Worm (Caenorhabditis elegans) whole organism, early embryonic: ENCODE measurements around the gene F07H5.7.

Source experiments
- B0310.2 ChIP-seq: sonication (generic microtip); optimal IDR thresholded peaks from 2 replicates; lab custom pipeline; 2016; ENCODE audit warnings: mild to moderate bottlenecking, missing genetic modification characterization, missing compliant biosample characterization
- F13C5.2 ChIP-seq: sonication (generic microtip); optimal IDR thresholded peaks from 2 replicates; lab custom pipeline; 2017; ENCODE audit warnings: mild to moderate bottlenecking, missing genetic modification characterization, inconsistent platforms, missing compliant biosample characterization
- aly-1 ChIP-seq: sonication (generic microtip); optimal IDR thresholded peaks from 2 replicates; lab custom pipeline; 2016; ENCODE audit warnings: missing genetic modification characterization, missing compliant biosample characterization
- ama-1 ChIP-seq: fragments of 150-350 bp; optimal IDR thresholded peaks from 2 replicates; lab custom pipeline; 2014
- ceh-13 ChIP-seq: fragments of 200-800 bp; sonication (Bioruptor generic); optimal IDR thresholded peaks from 2 replicates; lab custom pipeline; 2018; ENCODE audit warnings: mild to moderate bottlenecking, missing genetic modification characterization, missing compliant biosample characterization
- ceh-36 ChIP-seq: sonication (generic microtip); optimal IDR thresholded peaks from 2 replicates; lab custom pipeline; 2016; ENCODE audit warnings: missing genetic modification characterization, inconsistent platforms, missing compliant biosample characterization
- ets-7 ChIP-seq: sonication (generic microtip); optimal IDR thresholded peaks from 2 replicates; lab custom pipeline; 2016; ENCODE audit warnings: missing genotype, missing genetic modification characterization, missing compliant biosample characterization
- flt-1 ChIP-seq: fragments of 200-800 bp; sonication (Bioruptor generic); IDR thresholded peaks from 2 replicates; pipeline ENCODE4 v1.3.6; 2022; ENCODE audit warnings: missing genetic modification characterization, missing compliant biosample characterization
- hmbx-1 ChIP-seq: sonication (generic microtip); optimal IDR thresholded peaks from 2 replicates; lab custom pipeline; 2016; ENCODE audit warnings: mild to moderate bottlenecking, missing genetic modification characterization, missing compliant biosample characterization
- hmg-4 ChIP-seq: fragments of 200-800 bp; sonication (Bioruptor generic); optimal IDR thresholded peaks from 2 replicates; lab custom pipeline; 2018; ENCODE audit warnings: mild to moderate bottlenecking, missing genetic modification characterization, missing compliant biosample characterization
- hnd-1 ChIP-seq: sonication (generic microtip); optimal IDR thresholded peaks from 2 replicates; lab custom pipeline; 2016; ENCODE audit warnings: missing genetic modification characterization, missing compliant biosample characterization
- pes-1 ChIP-seq: fragments of 200-800 bp; sonication (Bioruptor generic); IDR thresholded peaks from 2 replicates; pipeline ENCODE4 v1.3.6; 2022; ENCODE audit warnings: missing genetic modification reagents, missing genetic modification characterization, missing compliant biosample characterization
- scrt-1 ChIP-seq: fragments of 200-800 bp; sonication (Bioruptor generic); IDR thresholded peaks from 2 replicates; pipeline ENCODE4 v1.3.6; 2022; ENCODE audit warnings: missing genetic modification characterization, missing compliant biosample characterization
- sea-1 ChIP-seq: fragments of 200-800 bp; sonication (Bioruptor generic); conservative IDR thresholded peaks from 2 replicates; pipeline ENCODE4 v1.3.6; 2022; ENCODE audit warnings: missing genetic modification characterization, missing compliant biosample characterization
- tbx-11 ChIP-seq: fragments of 200-800 bp; sonication (Bioruptor generic); IDR thresholded peaks from 2 replicates; pipeline ENCODE4 v1.3.6; 2022; ENCODE audit warnings: missing genetic modification characterization, missing compliant biosample characterization
- tbx-37 ChIP-seq: fragments of 200-800 bp; sonication (Bioruptor generic); conservative IDR thresholded peaks from 2 replicates; pipeline ENCODE4 v1.3.6; 2022; ENCODE audit warnings: missing genetic modification reagents, missing genetic modification characterization, missing compliant biosample characterization
- tra-4 ChIP-seq: sonication (generic microtip); optimal IDR thresholded peaks from 2 replicates; lab custom pipeline; 2017; ENCODE audit warnings: missing genetic modification characterization, missing compliant biosample characterization

Gene F07H5.7

DNA sequence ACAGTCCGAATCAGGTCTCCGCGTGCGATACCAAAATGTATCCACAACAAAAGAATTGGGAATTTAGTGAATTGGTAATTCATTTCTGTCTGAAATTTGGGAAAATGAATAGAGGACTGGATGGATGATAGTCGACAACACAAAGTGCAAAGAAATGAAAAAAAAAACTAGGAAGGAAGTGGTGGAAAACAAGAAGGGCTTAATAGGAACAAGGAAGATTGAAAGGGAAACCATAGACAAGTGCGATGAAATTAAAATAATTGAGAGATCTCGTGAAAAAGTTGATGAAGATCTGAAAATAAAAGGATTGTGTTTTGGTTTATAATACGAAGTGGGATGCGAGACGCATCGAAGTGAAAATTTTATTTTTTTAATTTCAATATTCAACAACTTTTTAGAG, at the start of gene F07H5.7:
Gene F07H5.7 (minus strand): TSS at position 101 of the 400 bp plus-strand sequence.
- no peak for TF ChIP-seq sea-1 (GFP tag; lab: Robert Waterston, UW)

DNA sequence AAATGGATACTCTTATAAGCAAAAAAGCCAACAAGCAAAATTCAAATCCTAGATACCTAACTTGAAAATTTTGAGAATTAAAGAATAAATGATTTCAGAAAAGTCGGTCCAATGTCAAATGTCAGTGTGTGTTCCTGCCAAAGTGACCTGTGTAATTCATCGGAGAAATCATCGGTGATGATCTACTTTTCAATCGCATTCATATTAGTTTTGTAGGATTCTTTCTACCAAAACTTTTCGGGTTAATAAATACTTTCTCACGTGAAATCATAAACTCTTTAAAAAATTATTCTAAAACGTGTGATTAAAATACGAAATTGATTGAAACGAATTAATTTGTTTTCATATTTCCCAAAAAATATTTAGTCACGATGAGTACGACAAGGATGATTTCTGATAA, 45.1 kb upstream of the F07H5.7 start, which contains the start of gene F46C5.7:
Gene F46C5.7 (plus strand): TSS at position 301 of the 400 bp plus-strand sequence.
- TF ChIP-seq scrt-1 (GFP tag; lab: Robert Waterston, UW) = no peak
- TF ChIP-seq ama-1 = no peak
- no peak for TF ChIP-seq ceh-13
- no peak for TF ChIP-seq pes-1
- no peak for TF ChIP-seq hmg-4 (GFP tag; lab: Kevin White, UChicago)
- TF ChIP-seq aly-1 (tag; lab: Kevin White, UChicago) = no peak
- TF ChIP-seq ets-7 = no peak
- no peak for TF ChIP-seq F13C5.2
- TF ChIP-seq tbx-11 (GFP tag; lab: Robert Waterston, UW) = no peak
- no peak for TF ChIP-seq tbx-37 (GFP tag; lab: Robert Waterston, UW)
- no peak for TF ChIP-seq sea-1 (GFP tag; lab: Robert Waterston, UW)
- no peak for TF ChIP-seq ceh-36

DNA sequence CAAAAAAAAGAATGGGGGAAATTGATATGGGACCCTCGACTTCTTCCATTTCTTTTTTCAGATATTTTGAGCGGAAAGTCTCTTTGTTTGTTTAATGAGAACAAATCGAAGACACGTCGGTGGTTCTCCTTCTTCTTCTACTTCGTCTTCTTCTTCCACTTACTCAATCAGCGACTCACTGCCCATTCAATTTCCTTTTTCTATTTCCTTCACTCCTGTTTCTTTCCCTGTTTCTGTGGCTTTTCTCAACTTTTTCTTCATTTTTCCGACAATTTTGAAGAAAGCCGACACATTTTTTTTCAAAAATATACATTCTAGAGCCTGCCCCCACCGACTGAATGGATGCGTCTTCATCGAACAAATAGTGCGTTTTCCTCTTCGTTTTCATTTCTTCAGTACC, 41.9 kb upstream of the F07H5.7 start, which contains the start of gene F46C5.4:
Gene F46C5.4 (plus strand): TSS at position 222 of the 400 bp plus-strand sequence.
- TF ChIP-seq F13C5.2 (no peak), ama-1 (no peak), sea-1 (GFP tag; lab: Robert Waterston, UW) (no peak), scrt-1 (GFP tag; lab: Robert Waterston, UW) (no peak), aly-1 (tag; lab: Kevin White, UChicago) (no peak), tbx-11 (GFP tag; lab: Robert Waterston, UW) (no peak), ceh-13 (no peak), ceh-36 (no peak), hmg-4 (GFP tag; lab: Kevin White, UChicago) (no peak), tbx-37 (GFP tag; lab: Robert Waterston, UW) (no peak), tra-4 (no peak), B0310.2 (no peak), flt-1 (GFP tag; lab: Robert Waterston, UW) (no peak), hnd-1 (tag; lab: Kevin White, UChicago) (no peak), pes-1 (no peak), ets-7 (no peak), hmbx-1 (tag; lab: Kevin White, UChicago) (no peak)

DNA sequence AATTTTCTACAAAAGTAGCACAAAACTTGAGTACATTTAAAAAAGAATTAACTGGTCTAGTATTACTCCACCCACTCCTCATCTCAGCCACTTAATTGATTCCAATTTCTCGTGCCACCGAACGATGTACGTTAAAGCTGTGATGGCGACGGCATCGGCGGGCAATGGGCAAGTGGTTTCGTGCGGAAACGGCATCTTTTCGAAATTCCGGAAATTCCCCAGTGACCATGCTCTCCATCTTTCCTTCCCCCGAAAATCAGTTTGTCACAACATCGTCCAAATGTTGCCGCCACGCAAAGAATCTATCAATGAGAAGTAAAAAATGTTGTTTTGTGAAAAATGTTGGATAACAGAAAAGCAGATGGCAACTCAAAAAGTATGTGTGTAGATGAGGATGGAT, 39.0 kb upstream of the F07H5.7 start:
- TF ChIP-seq hnd-1 (tag; lab: Kevin White, UChicago) = no peak
- TF ChIP-seq ama-1 = no peak
- no peak for TF ChIP-seq pes-1
- TF ChIP-seq B0310.2 = no peak
- TF ChIP-seq tbx-37 (GFP tag; lab: Robert Waterston, UW) = no peak
- no peak for TF ChIP-seq hmbx-1 (tag; lab: Kevin White, UChicago)
- TF ChIP-seq F13C5.2 = no peak
- TF ChIP-seq flt-1 (GFP tag; lab: Robert Waterston, UW) = no peak
- no peak for TF ChIP-seq aly-1 (tag; lab: Kevin White, UChicago)
- no peak for TF ChIP-seq scrt-1 (GFP tag; lab: Robert Waterston, UW)
- no peak for TF ChIP-seq ceh-13
- no peak for TF ChIP-seq tra-4
- TF ChIP-seq sea-1 (GFP tag; lab: Robert Waterston, UW) = no peak
- TF ChIP-seq tbx-11 (GFP tag; lab: Robert Waterston, UW) = no peak
- no peak for TF ChIP-seq hmg-4 (GFP tag; lab: Kevin White, UChicago)
- TF ChIP-seq ceh-36 = no peak
- TF ChIP-seq ets-7 = no peak

DNA sequence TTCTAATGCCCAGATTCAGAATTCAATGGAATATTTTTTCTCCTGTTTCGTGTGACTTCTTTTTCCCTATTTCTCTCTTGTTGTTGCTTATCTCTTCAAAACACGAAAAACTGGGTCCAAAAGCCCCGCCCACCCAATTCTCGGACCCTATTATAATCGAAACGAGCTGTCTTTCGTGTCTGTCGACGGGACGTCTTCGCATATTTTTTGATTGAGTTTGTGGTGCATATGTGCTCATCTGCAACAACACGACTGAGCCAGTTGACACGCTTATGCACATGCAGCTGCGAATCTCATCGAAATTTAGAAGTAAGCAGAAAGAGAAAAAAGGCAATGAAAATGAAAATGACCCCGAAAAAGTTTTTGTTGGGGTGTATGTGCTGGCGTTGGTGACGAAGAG, 36.9 kb upstream of the F07H5.7 start:
- TF ChIP-seq tbx-37 (GFP tag; lab: Robert Waterston, UW) (no peak), tbx-11 (GFP tag; lab: Robert Waterston, UW) (no peak), pes-1 (no peak), ceh-13 (no peak)

DNA sequence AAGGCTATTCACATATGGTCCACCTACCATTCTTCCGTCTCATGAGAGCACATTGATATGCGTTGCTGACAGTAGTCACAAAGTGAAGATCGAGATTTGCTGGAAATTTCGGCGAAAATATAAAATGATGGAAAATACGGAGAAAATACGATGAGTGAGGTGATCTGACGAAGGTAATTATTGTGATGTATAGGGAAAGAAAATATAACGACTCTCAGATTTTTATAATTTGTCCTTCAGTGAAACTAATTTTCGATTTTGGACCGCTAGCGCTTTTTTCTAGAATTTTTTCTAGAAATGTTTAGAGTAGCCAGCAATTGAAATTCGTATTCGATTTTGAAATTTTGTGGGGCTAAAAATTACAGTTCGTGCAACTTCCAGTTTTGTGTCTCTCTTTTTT, 35.2 kb upstream of the F07H5.7 start, which contains the start of gene F46C5.2:
Gene F46C5.2 (minus strand): TSS at position 101 of the 400 bp plus-strand sequence.
- TF ChIP-seq flt-1 (GFP tag; lab: Robert Waterston, UW) (no peak), hmg-4 (GFP tag; lab: Kevin White, UChicago) (no peak)

DNA sequence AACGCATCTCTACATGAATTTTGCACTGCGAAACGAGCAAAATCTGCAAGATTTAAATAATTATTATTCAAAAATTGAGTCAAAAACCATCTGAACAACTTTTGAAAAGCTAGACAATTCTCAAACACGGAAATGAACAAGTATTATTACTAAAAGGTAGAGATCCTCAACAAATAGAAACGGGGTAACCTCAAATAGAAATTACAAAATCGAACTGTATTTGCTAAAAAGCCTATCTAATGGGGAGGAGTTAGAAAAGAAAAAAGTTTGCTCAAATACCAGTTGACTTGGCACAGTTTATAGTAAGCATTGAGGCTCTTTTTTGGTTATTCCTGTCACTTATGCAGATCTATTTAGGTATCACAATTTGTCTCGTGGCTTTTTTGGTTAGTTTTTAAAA, 31.8 kb upstream of the F07H5.7 start, which contains the start of gene nas-25:
Gene nas-25 (plus strand): TSS at position 301 of the 400 bp plus-strand sequence.
- TF ChIP-seq hmg-4 (GFP tag; lab: Kevin White, UChicago) = no peak
- no peak for TF ChIP-seq ceh-13
- no peak for TF ChIP-seq tbx-37 (GFP tag; lab: Robert Waterston, UW)
- TF ChIP-seq flt-1 (GFP tag; lab: Robert Waterston, UW) = no peak
- TF ChIP-seq pes-1 = no peak
- no peak for TF ChIP-seq ama-1
- no peak for TF ChIP-seq F13C5.2
- no peak for TF ChIP-seq tra-4
- TF ChIP-seq ceh-36 = no peak
- TF ChIP-seq tbx-11 (GFP tag; lab: Robert Waterston, UW) = no peak

DNA sequence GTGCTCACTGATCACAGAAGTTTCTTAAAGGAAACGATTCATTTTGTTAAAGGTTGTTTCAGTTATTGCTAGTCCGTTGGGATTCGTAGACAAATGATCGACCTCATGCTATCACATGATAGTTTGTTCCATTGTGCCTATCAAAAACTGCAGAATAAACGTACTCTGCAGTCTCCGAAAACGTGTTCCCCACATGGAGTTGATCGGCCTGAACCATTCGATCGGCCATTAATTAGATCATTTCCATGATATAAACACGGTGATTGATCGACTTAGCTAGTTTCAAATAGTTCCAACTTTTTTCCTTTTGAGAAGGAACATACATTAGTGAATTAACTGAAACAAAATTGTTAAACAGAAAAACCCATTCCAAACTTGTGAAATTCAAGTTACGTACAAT, 28.7 kb upstream of the F07H5.7 start:
- TF ChIP-seq tbx-37 (GFP tag; lab: Robert Waterston, UW) = no peak
- TF ChIP-seq scrt-1 (GFP tag; lab: Robert Waterston, UW) = no peak
- no peak for TF ChIP-seq ceh-36
- no peak for TF ChIP-seq aly-1 (tag; lab: Kevin White, UChicago)
- no peak for TF ChIP-seq hmg-4 (GFP tag; lab: Kevin White, UChicago)
- TF ChIP-seq hnd-1 (tag; lab: Kevin White, UChicago) = no peak
- TF ChIP-seq B0310.2 = no peak
- no peak for TF ChIP-seq ceh-13

DNA sequence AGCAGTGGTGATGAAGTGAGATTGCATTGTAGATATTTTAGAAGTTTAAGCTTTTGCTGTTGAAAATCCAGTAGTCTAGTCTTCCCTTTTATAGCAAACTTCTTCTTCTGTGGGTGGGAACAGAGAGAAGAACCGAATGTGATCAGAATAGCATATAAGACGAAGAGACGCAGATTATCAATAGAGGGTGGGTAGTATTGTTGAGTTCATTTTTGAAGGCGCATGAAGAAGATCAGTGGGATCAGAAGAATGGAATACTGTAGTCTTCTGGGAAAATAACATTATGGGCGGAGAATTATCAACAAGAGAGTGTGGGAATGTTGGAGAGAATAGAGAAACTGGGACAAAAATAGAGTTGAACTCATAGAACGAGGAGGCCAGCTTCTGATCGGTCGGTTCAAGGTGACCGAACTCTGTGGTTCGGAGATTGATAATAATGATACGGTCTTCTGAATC, 27.2 kb upstream of the F07H5.7 start, which contains the start of gene F46C5.1:
Gene F46C5.1 (minus strand): TSS at position 51 of the 456 bp plus-strand sequence.
- no peak for TF ChIP-seq sea-1 (GFP tag; lab: Robert Waterston, UW)
- TF ChIP-seq F13C5.2 = no peak
- TF ChIP-seq ceh-13 = no peak
- no peak for TF ChIP-seq ets-7
- no peak for TF ChIP-seq tra-4
- no peak for TF ChIP-seq hnd-1 (tag; lab: Kevin White, UChicago)
- TF ChIP-seq tbx-37 (GFP tag; lab: Robert Waterston, UW) = no peak
- no peak for TF ChIP-seq tbx-11 (GFP tag; lab: Robert Waterston, UW)
- TF ChIP-seq scrt-1 (GFP tag; lab: Robert Waterston, UW) = no peak
- TF ChIP-seq B0310.2 = no peak
- no peak for TF ChIP-seq aly-1 (tag; lab: Kevin White, UChicago)
- TF ChIP-seq ama-1 = no peak
- TF ChIP-seq ceh-36 = no peak
- TF ChIP-seq pes-1 = no peak
- TF ChIP-seq flt-1 (GFP tag; lab: Robert Waterston, UW) = no peak
- TF ChIP-seq hmbx-1 (tag; lab: Kevin White, UChicago) = no peak
- no peak for TF ChIP-seq hmg-4 (GFP tag; lab: Kevin White, UChicago)
